Fruit fly (Drosophila melanogaster) whole organism, prepupa: Measurements from ENCODE around the gene lark.

Experiments used
- CG11902 ChIP-seq: fragments of 200-800 bp; sonication (Bioruptor generic); optimal IDR thresholded peaks from 3 replicates; lab custom pipeline; 2016; ENCODE audit warnings: missing biosample characterization, missing genetic modification characterization
- CG31627 ChIP-seq: fragments of 200-800 bp; sonication (Bioruptor generic); optimal IDR thresholded peaks from 3 replicates; lab custom pipeline; 2016; ENCODE audit warnings: missing biosample characterization, missing genetic modification characterization
- CG4318 ChIP-seq: fragments of 200-800 bp; sonication (Bioruptor generic); optimal IDR thresholded peaks from 3 replicates; lab custom pipeline; 2017; ENCODE audit warnings: missing biosample characterization, mild to moderate bottlenecking, missing genetic modification characterization
- CG6808 ChIP-seq: fragments of 200-800 bp; sonication (Bioruptor generic); optimal IDR thresholded peaks from 3 replicates; lab custom pipeline; 2017; ENCODE audit warnings: missing biosample characterization, missing genetic modification characterization, mild to moderate bottlenecking, moderate library complexity, missing genetic modification reagents
- Gug ChIP-seq: fragments of 200-800 bp; sonication (Bioruptor generic); IDR thresholded peaks from 2 replicates; pipeline ENCODE4 v1.3.6; 2022; ENCODE audit warnings: missing biosample characterization, missing genetic modification characterization
- fd85E ChIP-seq: fragments of 200-800 bp; sonication (Bioruptor generic); optimal IDR thresholded peaks from 3 replicates; lab custom pipeline; 2016; ENCODE audit warnings: missing biosample characterization, missing genetic modification characterization
- fkh ChIP-seq: fragments of 200-800 bp; sonication (Bioruptor generic); optimal IDR thresholded peaks from 3 replicates; lab custom pipeline; 2017; ENCODE audit warnings: missing biosample characterization, mild to moderate bottlenecking, missing genetic modification characterization, moderate library complexity
- spab ChIP-seq: fragments of 200-800 bp; sonication (Bioruptor generic); optimal IDR thresholded peaks from 2 replicates; lab custom pipeline; 2017; ENCODE audit warnings: missing biosample characterization, mild to moderate bottlenecking, missing genetic modification characterization, missing genetic modification reagents
- topi ChIP-seq: fragments of 200-800 bp; sonication (Bioruptor generic); optimal IDR thresholded peaks from 3 replicates; lab custom pipeline; 2016; ENCODE audit warnings: missing biosample characterization, missing genetic modification characterization

DNA sequence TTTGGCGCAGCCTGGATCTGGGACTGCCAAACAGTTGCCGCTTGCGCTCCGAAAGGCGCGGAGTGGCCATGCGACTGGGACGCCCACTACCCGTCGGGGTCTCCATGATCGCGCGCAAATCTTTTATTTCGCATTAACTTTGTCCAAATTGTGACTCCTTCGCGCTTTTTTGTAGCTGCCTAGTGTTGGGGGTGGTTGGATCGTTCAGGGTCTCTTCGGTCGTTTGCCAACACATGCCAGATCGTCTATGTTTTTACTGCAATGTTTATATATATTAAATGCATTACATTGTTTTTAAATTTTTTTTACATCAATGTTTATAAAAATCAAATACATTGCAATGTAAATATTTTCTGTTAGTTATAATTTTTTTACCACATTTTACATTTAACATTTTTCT lies 280 bp upstream of the lark start:
- TF ChIP-seq spab (GFP tag; lab: Kevin White, UChicago) (no peak), CG4318 (no peak), Gug (GFP tag; lab: Robert Waterston, UW) (no peak), CG11902 (GFP tag; lab: Kevin White, UChicago) (no peak), fkh (GFP tag; lab: Kevin White, UChicago) (no peak), topi (GFP tag; lab: Kevin White, UChicago) (no peak), CG31627 (no peak), fd85E (GFP tag; lab: Kevin White, UChicago) (no peak), CG6808 (no peak)
